Worm (Caenorhabditis elegans) whole organism, young adult: ENCODE results near the gene rbm-39.
A peak's percentile ranks its signal among the peaks of the same experiment; 100 is the strongest.

Source experiments
- B0035.1 ChIP-seq: sonication (generic microtip); optimal IDR thresholded peaks from 2 replicates; lab custom pipeline; 2016; ENCODE audit warnings: missing genetic modification characterization, mild to moderate bottlenecking, missing compliant biosample characterization, missing genotype, missing genetic modification reagents
- C17E4.6 ChIP-seq: fragments of 200-800 bp; sonication (Bioruptor generic); IDR thresholded peaks from 2 replicates; pipeline ENCODE4 v1.3.6; 2022; ENCODE audit warnings: missing genetic modification reagents, missing genetic modification characterization, missing compliant biosample characterization
- D2030.7 ChIP-seq: fragments of 200-800 bp; sonication (Bioruptor generic); IDR thresholded peaks from 2 replicates; pipeline ENCODE4 v1.3.6; 2022; ENCODE audit warnings: missing genetic modification reagents, missing genetic modification characterization, missing compliant biosample characterization
- F33H1.4 ChIP-seq: fragments of 200-800 bp; sonication (Bioruptor generic); IDR thresholded peaks from 2 replicates; pipeline ENCODE4 v1.3.6; 2022; ENCODE audit warnings: missing genetic modification reagents, missing genetic modification characterization, missing compliant biosample characterization
- F49E8.2 ChIP-seq: sonication (generic microtip); optimal IDR thresholded peaks from 3 replicates; lab custom pipeline; 2017; ENCODE audit warnings: missing genetic modification characterization, mild to moderate bottlenecking, missing compliant biosample characterization, antibody characterized with exemption, moderate library complexity; ENCODE audit not compliant: insufficient read depth
- F55B11.4 ChIP-seq: sonication (generic microtip); optimal IDR thresholded peaks from 2 replicates; lab custom pipeline; 2016; ENCODE audit warnings: missing compliant biosample characterization, missing genetic modification characterization, borderline replicate concordance; ENCODE audit not compliant: insufficient read depth
- Y79H2A.3 ChIP-seq: fragments of 200-800 bp; sonication (Bioruptor generic); conservative IDR thresholded peaks from 2 replicates; pipeline ENCODE4 v1.3.6; 2022; ENCODE audit warnings: missing genetic modification reagents, missing genetic modification characterization, missing compliant biosample characterization
- ZK185.1 ChIP-seq: sonication (generic microtip); optimal IDR thresholded peaks from 2 replicates; lab custom pipeline; 2016; ENCODE audit warnings: mild to moderate bottlenecking, missing genetic modification characterization, missing compliant biosample characterization; ENCODE audit not compliant: poor library complexity, severe bottlenecking
- ama-1 ChIP-seq, 3 experiments: fragments of 150-350 bp in 1 of 3; sonication (generic microtip) in 2 of 3; optimal IDR thresholded peaks; 2 replicates each; lab custom pipeline; 2014 to 2018; ENCODE audit warnings: missing biosample characterization in 2 of 3, missing genetic modification characterization in 2 of 3, missing genetic modification reagents in 2 of 3
- attf-3 ChIP-seq: fragments of 200-800 bp; sonication (Bioruptor generic); conservative IDR thresholded peaks from 2 replicates; pipeline ENCODE4 v1.3.6; 2022; ENCODE audit warnings: missing genetic modification reagents, missing genetic modification characterization, missing compliant biosample characterization
- attf-5 ChIP-seq: fragments of 200-800 bp; sonication (Bioruptor generic); optimal IDR thresholded peaks from 2 replicates; lab custom pipeline; 2018; ENCODE audit warnings: mild to moderate bottlenecking, missing genetic modification characterization, missing compliant biosample characterization
- bed-1 ChIP-seq: fragments of 200-800 bp; sonication (Bioruptor generic); IDR thresholded peaks from 2 replicates; pipeline ENCODE4 v1.3.6; 2022; ENCODE audit warnings: missing genetic modification reagents, missing genetic modification characterization, missing compliant biosample characterization
- cebp-1 ChIP-seq, 2 experiments: fragments of 200-800 bp in 1 of 2; sonication (Bioruptor generic) in 1 of 2; sonication (generic microtip) in 1 of 2; IDR thresholded peaks in 1 of 2; optimal IDR thresholded peaks in 1 of 2; 2 replicates each; pipeline versions ENCODE4 v1.3.6 to Lab custom; 2017 to 2022; ENCODE audit warnings: missing compliant biosample characterization in 2 of 2, missing genetic modification characterization in 2 of 2, mild to moderate bottlenecking in 1 of 2, missing genetic modification reagents in 1 of 2, moderate library complexity in 1 of 2
- dpl-1 ChIP-seq: fragments of 150-350 bp; optimal IDR thresholded peaks from 2 replicates; lab custom pipeline; 2014; ENCODE audit warnings: missing biosample characterization, missing genetic modification reagents, missing genetic modification characterization
- efl-1 ChIP-seq: fragments of 150-350 bp; optimal IDR thresholded peaks from 2 replicates; lab custom pipeline; 2014; ENCODE audit warnings: missing biosample characterization, missing genetic modification reagents, missing genetic modification characterization
- egl-44 ChIP-seq: fragments of 200-800 bp; sonication (Bioruptor generic); IDR thresholded peaks from 2 replicates; pipeline ENCODE4 v1.3.6; 2022; ENCODE audit warnings: missing genetic modification reagents, missing genetic modification characterization, missing compliant biosample characterization
- egrh-3 ChIP-seq: fragments of 200-800 bp; sonication (Bioruptor generic); IDR thresholded peaks from 2 replicates; pipeline ENCODE4 v1.3.6; 2022; ENCODE audit warnings: missing genetic modification reagents, missing genetic modification characterization, missing compliant biosample characterization
- him-1 ChIP-seq: sonication (generic microtip); optimal IDR thresholded peaks from 2 replicates; lab custom pipeline; 2016; ENCODE audit warnings: missing genotype, missing genetic modification reagents, missing genetic modification characterization, missing compliant biosample characterization
- hlh-26 ChIP-seq: fragments of 200-800 bp; sonication (Bioruptor generic); conservative IDR thresholded peaks from 2 replicates; pipeline ENCODE4 v1.3.6; 2022; ENCODE audit warnings: missing genetic modification reagents, missing genetic modification characterization, missing compliant biosample characterization
- hrde-1 ChIP-seq: sonication (generic microtip); optimal IDR thresholded peaks from 2 replicates; lab custom pipeline; 2016; ENCODE audit warnings: missing genetic modification characterization, mild to moderate bottlenecking, missing compliant biosample characterization, moderate library complexity, missing genotype, missing genetic modification reagents, borderline replicate concordance
- lag-1 ChIP-seq: fragments of 200-800 bp; sonication (Bioruptor generic); IDR thresholded peaks from 2 replicates; pipeline ENCODE4 v1.3.6; 2022; ENCODE audit warnings: missing genetic modification reagents, missing genetic modification characterization, missing compliant biosample characterization
- lin-35 ChIP-seq, 3 experiments: fragments of 150-350 bp in 2 of 3; sonication (generic microtip) in 1 of 3; optimal IDR thresholded peaks; 2 replicates each; lab custom pipeline; 2014 to 2018; ENCODE audit warnings: missing biosample characterization in 3 of 3, missing genetic modification characterization in 3 of 3, missing genetic modification reagents in 3 of 3
- lin-54 ChIP-seq: fragments of 200-800 bp; sonication (Bioruptor generic); optimal IDR thresholded peaks from 2 replicates; lab custom pipeline; 2018; ENCODE audit warnings: mild to moderate bottlenecking, missing genetic modification characterization, missing compliant biosample characterization
- lsl-1 ChIP-seq: fragments of 200-800 bp; sonication (Bioruptor generic); optimal IDR thresholded peaks from 2 replicates; lab custom pipeline; 2018; ENCODE audit warnings: mild to moderate bottlenecking, missing genetic modification characterization, moderate library complexity, missing compliant biosample characterization
- madf-10 ChIP-seq: sonication (generic microtip); optimal IDR thresholded peaks from 2 replicates; lab custom pipeline; 2016; ENCODE audit warnings: mild to moderate bottlenecking, missing genetic modification characterization, missing compliant biosample characterization
- madf-6 ChIP-seq: fragments of 200-800 bp; sonication (Bioruptor generic); IDR thresholded peaks from 2 replicates; pipeline ENCODE4 v1.3.6; 2022; ENCODE audit warnings: missing genetic modification reagents, missing genetic modification characterization, missing compliant biosample characterization
- mcd-1 ChIP-seq: fragments of 200-800 bp; sonication (Bioruptor generic); IDR thresholded peaks from 2 replicates; pipeline ENCODE4 v1.3.6; 2022; ENCODE audit warnings: missing genetic modification reagents, missing genetic modification characterization, missing compliant biosample characterization
- mel-28 ChIP-seq: sonication (generic microtip); optimal IDR thresholded peaks from 2 replicates; lab custom pipeline; 2016; ENCODE audit warnings: borderline replicate concordance, mild to moderate bottlenecking, missing genetic modification characterization, missing compliant biosample characterization
- mes-4 ChIP-seq: sonication (generic microtip); optimal IDR thresholded peaks from 2 replicates; lab custom pipeline; 2016; ENCODE audit warnings: missing genotype, missing genetic modification characterization, missing compliant biosample characterization
- rcor-1 ChIP-seq: fragments of 200-800 bp; sonication (Bioruptor generic); IDR thresholded peaks from 2 replicates; pipeline ENCODE4 v1.3.6; 2022; ENCODE audit warnings: missing genetic modification reagents, missing genetic modification characterization, missing compliant biosample characterization
- sea-2 ChIP-seq: fragments of 200-800 bp; sonication (Bioruptor generic); IDR thresholded peaks from 2 replicates; pipeline ENCODE4 v1.3.6; 2022; ENCODE audit warnings: missing genetic modification characterization, missing compliant biosample characterization
- snpc-1.1 ChIP-seq: sonication (generic microtip); optimal IDR thresholded peaks from 2 replicates; lab custom pipeline; 2017; ENCODE audit warnings: missing genetic modification characterization, mild to moderate bottlenecking, missing compliant biosample characterization, antibody characterized with exemption, moderate library complexity, missing genotype, missing genetic modification reagents; ENCODE audit not compliant: insufficient read depth
- snpc-3.4 ChIP-seq: sonication (generic microtip); optimal IDR thresholded peaks from 2 replicates; lab custom pipeline; 2017; ENCODE audit warnings: missing genetic modification characterization, mild to moderate bottlenecking, missing compliant biosample characterization, antibody characterized with exemption, moderate library complexity, missing genotype, missing genetic modification reagents
- tbp1 ChIP-seq: fragments of 200-800 bp; sonication (Bioruptor generic); optimal IDR thresholded peaks from 2 replicates; lab custom pipeline; 2018; ENCODE audit warnings: mild to moderate bottlenecking, missing genetic modification characterization, missing compliant biosample characterization
- tbx-9 ChIP-seq: sonication (generic microtip); optimal IDR thresholded peaks from 2 replicates; lab custom pipeline; 2016; ENCODE audit warnings: borderline replicate concordance, missing genetic modification characterization, inconsistent platforms, missing compliant biosample characterization
- unc-130 ChIP-seq: sonication (generic microtip); optimal IDR thresholded peaks from 2 replicates; lab custom pipeline; 2016; ENCODE audit warnings: missing genetic modification reagents, missing genetic modification characterization, missing compliant biosample characterization
- ztf-28 ChIP-seq: fragments of 200-800 bp; sonication (Bioruptor generic); IDR thresholded peaks from 2 replicates; pipeline ENCODE4 v1.3.6; 2022; ENCODE audit warnings: missing genetic modification reagents, missing genetic modification characterization, missing compliant biosample characterization

Gene rbm-39

DNA sequence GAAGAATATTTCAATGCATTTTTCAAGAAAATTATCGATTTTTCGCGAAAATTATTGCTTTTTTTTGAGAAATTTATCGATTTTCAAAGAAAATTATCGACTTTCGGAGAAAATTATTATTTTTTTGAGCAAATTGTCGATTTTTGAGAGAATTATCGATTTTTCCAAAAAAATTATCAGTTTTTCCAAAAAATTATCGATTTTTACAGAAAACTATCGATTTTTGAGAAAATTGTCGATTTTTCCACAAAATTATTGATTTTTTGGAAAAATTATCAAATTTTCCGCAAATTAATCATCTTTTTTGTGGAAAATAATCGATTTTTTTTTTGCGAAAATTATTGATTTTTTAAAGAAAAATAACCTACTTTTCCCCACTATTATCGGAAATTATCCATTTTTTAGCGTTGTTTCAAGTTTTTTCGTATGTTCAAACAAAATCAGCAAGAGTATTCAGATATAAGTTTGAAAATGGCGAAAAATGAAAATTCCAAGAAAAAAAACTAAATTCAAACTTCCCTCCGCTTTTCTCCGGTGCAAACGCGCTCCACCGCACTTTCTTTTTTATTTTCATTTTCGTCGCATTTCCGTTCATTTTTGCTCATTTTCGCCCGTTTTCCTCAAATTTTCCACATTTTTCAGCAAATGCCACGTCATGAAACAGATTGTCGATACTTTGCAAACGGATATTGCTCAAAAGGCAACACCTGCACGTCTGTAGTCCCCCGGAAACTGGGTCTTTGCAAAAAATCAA, 20.6 kb upstream of the rbm-39 start, which contains the start of gene lep-2:
TSS of gene lep-2 (plus strand) at position 637 of the 754 bp plus-strand sequence.
- TF ChIP-seq hlh-26 (GFP tag; lab: Robert Waterston, UW) (no peak), unc-130 (GFP tag; lab: Kevin White, UChicago) (no peak), ama-1 (optimal IDR thresholded peaks at IDR 0.05; lab: Kevin White, UChicago) (no peak), ama-1 (GFP tag; optimal IDR thresholded peaks at IDR 0.05; lab: Kevin White, UChicago) (no peak), efl-1 (peak; percentile 64), mel-28 (tag; lab: Kevin White, UChicago) (no peak), sea-2 (GFP tag; lab: Robert Waterston, UW) (no peak), egrh-3 (GFP tag; lab: Robert Waterston, UW) (no peak), hrde-1 (tag; lab: Kevin White, UChicago) (peak; percentile 64), madf-6 (GFP tag; lab: Robert Waterston, UW) (peak; percentile 15; the same call in 1 of the 2 replicates), egl-44 (no peak), F49E8.2 (tag; lab: Kevin White, UChicago) (peak; percentile 8), mcd-1 (GFP tag; lab: Robert Waterston, UW) (peak; percentile 96), D2030.7 (GFP tag; lab: Robert Waterston, UW) (peak; percentile 35; the same call in 1 of the 2 replicates), dpl-1 (peak; percentile 45), attf-3 (GFP tag; lab: Robert Waterston, UW) (peak; percentile 49; the same call in 1 of the 2 replicates), lin-54 (GFP tag; lab: Kevin White, UChicago) (peak; percentile 74), snpc-1.1 (no peak), Y79H2A.3 (GFP tag; lab: Robert Waterston, UW) (no peak), bed-1 (GFP tag; lab: Robert Waterston, UW) (no peak), ZK185.1 (tag; lab: Kevin White, UChicago) (no peak), C17E4.6 (GFP tag; lab: Robert Waterston, UW) (no peak), tbx-9 (tag; lab: Kevin White, UChicago) (no peak), mes-4 (no peak), B0035.1 (tag; lab: Kevin White, UChicago) (no peak), lsl-1 (no peak), lin-35 (GFP tag; optimal IDR thresholded peaks at IDR 0.05; lab: Kevin White, UChicago) (peak in 1 of 3 experiments; percentile 30), madf-10 (no peak), snpc-3.4 (peak; percentile 15), him-1 (tag; lab: Kevin White, UChicago) (peak; percentile 0), F33H1.4 (GFP tag; lab: Robert Waterston, UW) (peak; percentile 25; the same call in 1 of the 2 replicates)

DNA sequence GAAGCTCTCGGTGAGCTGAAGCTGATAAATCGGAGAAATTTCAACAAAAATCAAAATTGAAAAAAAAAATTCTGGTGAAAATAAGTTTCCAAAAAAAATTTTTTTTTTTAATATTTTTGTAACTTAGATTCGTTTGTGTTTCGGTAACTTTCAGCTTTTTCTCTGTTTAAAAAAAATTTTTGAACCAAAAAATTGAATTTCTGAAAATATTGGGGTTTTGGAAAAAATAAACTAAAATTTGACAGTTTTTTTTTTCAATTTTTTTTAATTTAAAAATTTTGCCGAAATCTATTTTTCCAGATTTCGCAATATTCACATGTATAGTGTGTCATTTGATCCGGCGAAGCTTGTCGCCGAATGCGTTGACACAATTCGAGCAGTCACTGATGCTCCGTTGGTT, 13.5 kb upstream of the rbm-39 start, which contains the start of gene Y55F3AM.5:
TSS of gene Y55F3AM.5 (plus strand) at position 301 of the 400 bp plus-strand sequence.
- no peak for TF ChIP-seq rcor-1 (GFP tag; lab: Robert Waterston, UW)
- no peak for TF ChIP-seq cebp-1 (GFP tag; IDR thresholded peaks at IDR 0.05; lab: Robert Waterston, UW)
- TF ChIP-seq cebp-1 (tag; optimal IDR thresholded peaks at IDR 0.05; lab: Kevin White, UChicago): peak; percentile 48
- TF ChIP-seq, all 124 proteins: peak for 1

DNA sequence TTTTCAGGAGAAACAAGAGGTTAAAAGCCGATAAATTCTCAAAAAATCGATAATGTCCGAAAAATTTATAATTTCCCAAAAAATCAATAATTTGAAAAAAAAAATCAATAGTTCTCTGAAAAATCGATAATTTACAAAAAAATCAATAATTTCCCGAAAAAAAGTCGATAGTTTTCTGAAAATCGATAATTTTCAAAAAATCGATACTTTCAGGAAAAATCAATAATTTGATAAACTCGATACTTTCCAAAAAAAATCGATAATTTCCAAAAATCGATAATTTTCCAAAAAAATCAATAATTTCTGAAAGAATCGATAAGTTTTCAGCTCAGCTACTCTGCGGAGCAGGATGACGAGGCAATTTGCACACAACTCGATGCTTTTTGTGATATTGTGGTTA, 12.7 kb upstream of the rbm-39 start:
- TF ChIP-seq lag-1 (no peak), F49E8.2 (tag; lab: Kevin White, UChicago) (no peak), F55B11.4 (tag; lab: Kevin White, UChicago) (no peak), Y79H2A.3 (GFP tag; lab: Robert Waterston, UW) (no peak), attf-5 (GFP tag; lab: Kevin White, UChicago) (no peak), F33H1.4 (GFP tag; lab: Robert Waterston, UW) (no peak), attf-3 (GFP tag; lab: Robert Waterston, UW) (no peak), ztf-28 (no peak), tbp1 (no peak)
